Worm (Caenorhabditis elegans) whole organism, L4/young adult: ENCODE data around the gene T19C4.5.

Experiments used
- W03F9.2 ChIP-seq: fragments of 150-350 bp; optimal IDR thresholded peaks from 2 replicates; lab custom pipeline; 2014; ENCODE audit warnings: missing biosample characterization, missing genetic modification characterization
- dao-5 ChIP-seq: sonication (generic microtip); optimal IDR thresholded peaks from 2 replicates; lab custom pipeline; 2016; ENCODE audit warnings: missing genotype, missing genetic modification characterization, moderate library complexity, missing compliant biosample characterization
- him-1 ChIP-seq: sonication (generic microtip); optimal IDR thresholded peaks from 2 replicates; lab custom pipeline; 2016; ENCODE audit warnings: missing genotype, missing genetic modification reagents, missing genetic modification characterization, missing compliant biosample characterization

T19C4.5 gene

ce11 chrV:11190983-11191382 lies 19.0 kb downstream of the T19C4.5 start, which contains the start of gene lgc-49:
Gene lgc-49, plus strand, starts transcription at chrV:11191283.
- TF ChIP-seq him-1 (tag; lab: Kevin White, UChicago), result no peak
- TF ChIP-seq dao-5 (tag; lab: Kevin White, UChicago), result no peak
- TF ChIP-seq W03F9.2 (tag; lab: Kevin White, UChicago), result no peak

DNA sequence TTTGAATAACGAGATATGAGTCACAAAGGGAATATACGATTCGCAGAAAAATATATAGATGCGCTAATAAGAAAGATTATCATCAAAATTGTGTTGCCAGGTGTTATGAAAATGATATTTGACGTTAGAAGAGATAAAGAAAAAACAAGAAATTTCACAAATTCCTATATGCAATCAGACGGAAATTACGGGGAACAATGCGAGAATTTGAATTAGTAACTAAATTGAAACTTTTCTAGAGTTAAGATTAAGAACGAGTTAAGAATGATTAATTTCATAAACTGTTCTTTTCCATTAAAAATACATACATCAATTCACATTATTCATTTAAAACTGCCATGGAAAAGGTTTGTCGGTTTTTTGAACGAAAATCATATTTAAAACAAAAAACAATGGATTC lies 24.1 kb downstream of the T19C4.5 start, which contains the start of gene clc-6:
clc-6 (minus strand) TSS at position 101 of the 400 bp plus-strand sequence.
- TF ChIP-seq dao-5 (tag; lab: Kevin White, UChicago) (no peak), W03F9.2 (tag; lab: Kevin White, UChicago) (no peak), him-1 (tag; lab: Kevin White, UChicago) (no peak)

ce11 chrV:11196631-11197258 lies 24.7 kb downstream of the T19C4.5 start:
- TF ChIP-seq him-1 (tag; lab: Kevin White, UChicago), result no peak
- TF ChIP-seq W03F9.2 (tag; lab: Kevin White, UChicago), result no peak
- TF ChIP-seq dao-5 (tag; lab: Kevin White, UChicago), result no peak

- TF ChIP-seq W03F9.2 (tag; lab: Kevin White, UChicago) (no peak), him-1 (tag; lab: Kevin White, UChicago) (no peak), dao-5 (tag; lab: Kevin White, UChicago) (no peak)
These were observed 26.1 kb downstream of the T19C4.5 start for ce11 chrV:11198094-11198493.

ce11 chrV:11199497-11199896 lies 27.5 kb downstream of the T19C4.5 start:
- no peak for TF ChIP-seq dao-5 (tag; lab: Kevin White, UChicago)
- TF ChIP-seq W03F9.2 (tag; lab: Kevin White, UChicago), result no peak
- no peak for TF ChIP-seq him-1 (tag; lab: Kevin White, UChicago)

ce11 chrV:11200316-11200715 lies 28.3 kb downstream of the T19C4.5 start, which contains the start of gene K10D6.3:
Gene K10D6.3, plus strand, starts transcription at chrV:11200616.
- TF ChIP-seq dao-5 (tag; lab: Kevin White, UChicago) (no peak), W03F9.2 (tag; lab: Kevin White, UChicago) (no peak), him-1 (tag; lab: Kevin White, UChicago) (no peak)

ce11 chrV:11201826-11202565 lies 30.0 kb downstream of the T19C4.5 start, which contains the start of gene K10D6.4:
Gene K10D6.4, plus strand, starts transcription at chrV:11201925.
- TF ChIP-seq dao-5 (tag; lab: Kevin White, UChicago) (no peak), him-1 (tag; lab: Kevin White, UChicago) (no peak), W03F9.2 (tag; lab: Kevin White, UChicago) (no peak)

- TF ChIP-seq him-1 (tag; lab: Kevin White, UChicago) (no peak), W03F9.2 (tag; lab: Kevin White, UChicago) (no peak), dao-5 (tag; lab: Kevin White, UChicago) (no peak)
These were observed 32.4 kb downstream of the T19C4.5 start for ce11 chrV:11204452-11204851.

DNA sequence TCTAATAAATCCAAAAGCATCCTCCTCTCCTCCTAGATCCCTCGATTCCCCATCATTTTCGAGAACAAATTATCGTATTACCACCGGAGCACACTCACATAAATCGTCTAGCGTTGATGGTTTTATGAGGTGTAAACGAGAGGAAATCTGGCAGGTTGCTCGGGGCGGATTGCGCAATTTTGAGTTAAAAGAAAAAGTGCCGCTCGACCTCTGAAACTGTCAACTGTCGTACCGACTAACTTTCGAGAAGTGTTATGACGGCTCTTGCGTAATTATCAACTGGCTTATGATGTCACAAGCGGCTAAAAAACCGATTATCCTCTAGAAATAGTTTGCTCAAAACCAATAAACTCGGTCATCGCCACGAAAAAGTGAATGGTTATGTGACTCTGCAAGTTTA lies 34.5 kb downstream of the T19C4.5 start:
- no peak for TF ChIP-seq him-1 (tag; lab: Kevin White, UChicago)
- TF ChIP-seq dao-5 (tag; lab: Kevin White, UChicago), result no peak
- TF ChIP-seq W03F9.2 (tag; lab: Kevin White, UChicago), result no peak

- TF ChIP-seq dao-5 (tag; lab: Kevin White, UChicago) (no peak), him-1 (tag; lab: Kevin White, UChicago) (no peak)
These were observed 37.6 kb downstream of the T19C4.5 start for ce11 chrV:11209452-11210188.

- TF ChIP-seq dao-5 (tag; lab: Kevin White, UChicago), result no peak
- no peak for TF ChIP-seq him-1 (tag; lab: Kevin White, UChicago)
- no peak for TF ChIP-seq W03F9.2 (tag; lab: Kevin White, UChicago)
These were observed 39.3 kb downstream of the T19C4.5 start for ce11 chrV:11211323-11211722.

DNA sequence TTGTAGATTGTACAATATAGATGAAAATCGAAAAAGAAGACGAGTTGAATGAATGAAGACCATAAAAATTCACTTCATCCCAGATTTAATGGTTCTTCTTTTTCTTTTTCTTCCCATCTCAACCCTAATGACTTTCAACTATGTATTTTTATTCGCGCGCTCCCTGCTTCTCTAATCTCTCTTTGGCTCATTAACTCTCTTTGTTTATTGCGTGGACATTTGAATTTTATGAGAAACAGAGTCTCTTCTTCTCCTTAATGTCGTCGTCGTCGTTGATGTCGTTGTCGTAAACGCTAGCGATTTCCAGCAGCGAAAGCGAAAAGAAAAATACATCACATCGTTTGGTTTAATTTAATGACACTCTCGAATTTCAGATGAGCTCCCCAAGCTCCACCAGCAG lies 42.6 kb downstream of the T19C4.5 start:
- no peak for TF ChIP-seq him-1 (tag; lab: Kevin White, UChicago)
- no peak for TF ChIP-seq W03F9.2 (tag; lab: Kevin White, UChicago)
- no peak for TF ChIP-seq dao-5 (tag; lab: Kevin White, UChicago)

DNA sequence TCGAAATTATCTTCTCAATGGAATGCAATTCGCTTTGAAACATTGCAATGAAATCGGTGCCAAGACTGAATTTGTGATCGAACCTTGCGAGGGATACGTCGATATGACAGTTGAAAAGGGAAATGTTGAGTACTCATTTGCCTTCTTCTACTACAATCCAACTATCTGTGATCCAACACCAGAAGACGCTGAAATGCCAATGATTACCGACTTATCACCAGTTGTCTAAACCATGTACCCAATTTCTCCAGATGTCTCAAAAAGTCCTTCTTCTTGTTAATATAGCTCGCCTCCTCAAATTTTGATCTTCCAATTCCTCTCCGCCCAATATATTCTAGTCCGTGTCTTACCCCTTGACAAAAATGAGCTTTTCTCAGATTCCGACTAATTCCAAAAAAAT lies 44.1 kb downstream of the T19C4.5 start:
- TF ChIP-seq him-1 (tag; lab: Kevin White, UChicago) (no peak), dao-5 (tag; lab: Kevin White, UChicago) (no peak), W03F9.2 (tag; lab: Kevin White, UChicago) (no peak)
